Worm (Caenorhabditis elegans) whole organism, L1 larva: ENCODE data around the gene F41H8.2.

Source experiments
- F16B12.6 ChIP-seq: fragments of 150-350 bp; optimal IDR thresholded peaks from 2 replicates; lab custom pipeline; 2014; ENCODE audit warnings: missing biosample characterization, missing genetic modification characterization
- alr-1 ChIP-seq: fragments of 200-800 bp; sonication (Bioruptor generic); optimal IDR thresholded peaks from 2 replicates; lab custom pipeline; 2018; ENCODE audit warnings: borderline replicate concordance, mild to moderate bottlenecking, missing genetic modification characterization, missing compliant biosample characterization
- ceh-82 ChIP-seq, 3 experiments: fragments of 150-350 bp in 1 of 3; sonication (generic microtip) in 2 of 3; optimal IDR thresholded peaks; 2 replicates each; lab custom pipeline; 2014 to 2017; ENCODE audit warnings: missing biosample characterization in 3 of 3, missing genetic modification characterization in 3 of 3
- ces-1 ChIP-seq: fragments of 150-350 bp; optimal IDR thresholded peaks from 2 replicates; lab custom pipeline; 2014; ENCODE audit warnings: missing biosample characterization, missing genetic modification reagents, missing genetic modification characterization
- dsc-1 ChIP-seq: sonication (generic microtip); optimal IDR thresholded peaks from 2 replicates; lab custom pipeline; 2016; ENCODE audit warnings: mild to moderate bottlenecking, missing genetic modification characterization, missing compliant biosample characterization
- efl-1 ChIP-seq, 4 experiments: fragments of 150-350 bp; optimal IDR thresholded peaks in 3 of 4; peaks in 1 of 4; 1 replicate in 1 of 4; 2 replicates in 3 of 4; lab custom pipeline; 2014; ENCODE audit warnings: missing biosample characterization in 2 of 4, missing genetic modification characterization in 2 of 4, missing genetic modification reagents in 2 of 4
- elt-2 ChIP-seq: sonication (generic microtip); optimal IDR thresholded peaks from 2 replicates; lab custom pipeline; 2016; ENCODE audit warnings: missing genetic modification characterization, mild to moderate bottlenecking, inconsistent platforms, missing compliant biosample characterization, missing genetic modification reagents
- fkh-10 ChIP-seq: sonication (generic microtip); optimal IDR thresholded peaks from 2 replicates; lab custom pipeline; 2017; ENCODE audit warnings: missing biosample characterization, missing genetic modification reagents, missing genetic modification characterization
- fkh-4 ChIP-seq: sonication (generic microtip); optimal IDR thresholded peaks from 2 replicates; lab custom pipeline; 2016; ENCODE audit warnings: missing compliant biosample characterization, missing genetic modification characterization, borderline replicate concordance
- grh-1 ChIP-seq: fragments of 200-800 bp; sonication (Bioruptor generic); IDR thresholded peaks from 2 replicates; pipeline ENCODE4 v1.3.6; 2022; ENCODE audit warnings: missing genetic modification reagents, missing genetic modification characterization, missing compliant biosample characterization
- hlh-17 ChIP-seq: fragments of 200-800 bp; sonication (Bioruptor generic); optimal IDR thresholded peaks from 2 replicates; lab custom pipeline; 2018; ENCODE audit warnings: missing genetic modification characterization, mild to moderate bottlenecking, missing compliant biosample characterization, moderate library complexity, borderline replicate concordance
- isw-1 ChIP-seq: fragments of 200-800 bp; sonication (Bioruptor generic); IDR thresholded peaks from 2 replicates; pipeline ENCODE4 v1.3.6; 2022; ENCODE audit warnings: missing genetic modification characterization, missing compliant biosample characterization
- lin-13 ChIP-seq: fragments of 150-350 bp; optimal IDR thresholded peaks from 2 replicates; lab custom pipeline; 2014; ENCODE audit warnings: missing biosample characterization, missing genetic modification reagents, missing genetic modification characterization
- lin-14 ChIP-seq: fragments of 200-800 bp; sonication (Bioruptor generic); optimal IDR thresholded peaks from 2 replicates; lab custom pipeline; 2018; ENCODE audit warnings: mild to moderate bottlenecking, missing genetic modification characterization, moderate library complexity, missing compliant biosample characterization
- lin-15B ChIP-seq: fragments of 150-350 bp; sonication (generic microtip); optimal IDR thresholded peaks from 3 replicates; lab custom pipeline; 2014; ENCODE audit warnings: missing biosample characterization, missing genetic modification characterization
- lin-35 ChIP-seq, 2 experiments: fragments of 150-350 bp; optimal IDR thresholded peaks; 2 replicates each; lab custom pipeline; 2014; ENCODE audit warnings: missing biosample characterization in 2 of 2, missing genetic modification characterization in 2 of 2, missing genetic modification reagents in 2 of 2
- lir-3 ChIP-seq: sonication (generic microtip); optimal IDR thresholded peaks from 2 replicates; lab custom pipeline; 2016; ENCODE audit warnings: mild to moderate bottlenecking, missing genetic modification characterization, moderate library complexity, missing compliant biosample characterization; ENCODE audit not compliant: poor library complexity
- mab-9 ChIP-seq: fragments of 200-800 bp; sonication (Bioruptor generic); IDR thresholded peaks from 2 replicates; pipeline ENCODE4 v1.3.6; 2022; ENCODE audit warnings: missing genetic modification reagents, missing genetic modification characterization, missing compliant biosample characterization
- mep-1 ChIP-seq: fragments of 150-350 bp; optimal IDR thresholded peaks from 2 replicates; lab custom pipeline; 2014; ENCODE audit warnings: missing biosample characterization, missing genetic modification characterization
- nhr-11 ChIP-seq: fragments of 150-350 bp; optimal IDR thresholded peaks from 2 replicates; lab custom pipeline; 2014; ENCODE audit warnings: missing biosample characterization, missing genetic modification characterization
- nhr-12 ChIP-seq: sonication (generic microtip); optimal IDR thresholded peaks from 2 replicates; lab custom pipeline; 2017; ENCODE audit warnings: missing biosample characterization, missing genetic modification characterization
- nhr-20 ChIP-seq: sonication (generic microtip); optimal IDR thresholded peaks from 2 replicates; lab custom pipeline; 2016; ENCODE audit warnings: mild to moderate bottlenecking, missing genetic modification characterization, missing compliant biosample characterization
- nhr-237 ChIP-seq: fragments of 150-350 bp; optimal IDR thresholded peaks from 2 replicates; lab custom pipeline; 2014; ENCODE audit warnings: missing biosample characterization, missing genetic modification characterization
- nhr-47 ChIP-seq: sonication (generic microtip); optimal IDR thresholded peaks from 2 replicates; lab custom pipeline; 2016; ENCODE audit warnings: mild to moderate bottlenecking, missing genetic modification characterization, moderate library complexity, missing compliant biosample characterization
- nhr-77 ChIP-seq: fragments of 150-350 bp; optimal IDR thresholded peaks from 2 replicates; lab custom pipeline; 2014; ENCODE audit warnings: missing biosample characterization, missing genetic modification characterization
- nhr-84 ChIP-seq: sonication (generic microtip); optimal IDR thresholded peaks from 2 replicates; lab custom pipeline; 2017; ENCODE audit warnings: missing biosample characterization, missing genetic modification characterization
- nhr-85 ChIP-seq: sonication (generic microtip); peaks from one replicate; lab custom pipeline; 2016; ENCODE audit warnings: missing genetic modification characterization, inconsistent platforms, missing compliant biosample characterization
- nhr-90 ChIP-seq: sonication (generic microtip); optimal IDR thresholded peaks from 2 replicates; lab custom pipeline; 2016; ENCODE audit warnings: mild to moderate bottlenecking, missing genetic modification characterization, missing compliant biosample characterization; ENCODE audit not compliant: poor library complexity
- pag-3 ChIP-seq: sonication (generic microtip); optimal IDR thresholded peaks from 2 replicates; lab custom pipeline; 2017; ENCODE audit warnings: missing genetic modification characterization, mild to moderate bottlenecking, missing compliant biosample characterization, antibody characterized with exemption, borderline replicate concordance; ENCODE audit not compliant: insufficient read depth
- pax-3 ChIP-seq: fragments of 200-800 bp; sonication (Bioruptor generic); optimal IDR thresholded peaks from 2 replicates; lab custom pipeline; 2018; ENCODE audit warnings: mild to moderate bottlenecking, missing genetic modification characterization, moderate library complexity, missing compliant biosample characterization
- rnt-1 ChIP-seq: sonication (generic microtip); optimal IDR thresholded peaks from 2 replicates; lab custom pipeline; 2016; ENCODE audit warnings: mild to moderate bottlenecking, missing genetic modification characterization, moderate library complexity, missing compliant biosample characterization
- skn-1 ChIP-seq: fragments of 150-350 bp; optimal IDR thresholded peaks from 2 replicates; lab custom pipeline; 2014; ENCODE audit warnings: missing biosample characterization, missing genetic modification characterization
- snu-23 ChIP-seq: sonication (generic microtip); optimal IDR thresholded peaks from 2 replicates; lab custom pipeline; 2016; ENCODE audit warnings: missing genetic modification characterization, missing compliant biosample characterization
- sup-37 ChIP-seq: fragments of 200-800 bp; sonication (Bioruptor generic); optimal IDR thresholded peaks from 2 replicates; lab custom pipeline; 2018; ENCODE audit warnings: mild to moderate bottlenecking, missing genetic modification characterization, missing compliant biosample characterization
- swsn-7 ChIP-seq: sonication (generic microtip); optimal IDR thresholded peaks from 2 replicates; lab custom pipeline; 2016; ENCODE audit warnings: missing genetic modification characterization, missing compliant biosample characterization
- unc-62 ChIP-seq: fragments of 150-350 bp; optimal IDR thresholded peaks from 2 replicates; lab custom pipeline; 2014; ENCODE audit warnings: missing biosample characterization, missing genetic modification reagents, missing genetic modification characterization
- xbp-1 ChIP-seq: sonication (generic microtip); optimal IDR thresholded peaks from 2 replicates; lab custom pipeline; 2016; ENCODE audit warnings: missing genetic modification characterization, missing compliant biosample characterization

F41H8.2 gene

ce11 chrV:803472-803871, 22.7 kb upstream of the F41H8.2 start:
- no peak for TF ChIP-seq nhr-84 (tag; lab: Kevin White, UChicago)
- no peak for TF ChIP-seq lin-15B (tag; lab: Kevin White, UChicago)
- TF ChIP-seq nhr-90 (tag; lab: Kevin White, UChicago) = no peak
- no peak for TF ChIP-seq efl-1 (optimal IDR thresholded peaks at IDR 0.05; lab: Kevin White, UChicago)
- TF ChIP-seq efl-1 (GFP tag; optimal IDR thresholded peaks at IDR 0.05 in 1 of 2; lab: Kevin White, UChicago) = no peak
- no peak for TF ChIP-seq mab-9 (GFP tag; lab: Robert Waterston, UW)

ce11 chrV:804485-804884, 21.7 kb upstream of the F41H8.2 start, which contains the start of gene nhr-270:
TSS of gene nhr-270 (minus strand) at chrV:804741.
- TF ChIP-seq nhr-85 (tag; lab: Kevin White, UChicago) (peak; percentile 41), lin-14 (peak; percentile 32), mep-1 (no peak)

- no peak for TF ChIP-seq pag-3 (tag; lab: Kevin White, UChicago)
- TF ChIP-seq nhr-77 = no peak
- no peak for TF ChIP-seq lin-13 (GFP tag; lab: Kevin White, UChicago)
- no peak for TF ChIP-seq nhr-47
- no peak for TF ChIP-seq nhr-84 (tag; lab: Kevin White, UChicago)
- TF ChIP-seq ces-1 (GFP tag; lab: Kevin White, UChicago) = no peak
- TF ChIP-seq nhr-12 (tag; lab: Kevin White, UChicago) = no peak
- no peak for TF ChIP-seq rnt-1 (tag; lab: Kevin White, UChicago)
- no peak for TF ChIP-seq sup-37 (GFP tag; lab: Kevin White, UChicago)
- no peak for TF ChIP-seq snu-23 (GFP tag; lab: Kevin White, UChicago)
- TF ChIP-seq nhr-85 (tag; lab: Kevin White, UChicago) = no peak
- no peak for TF ChIP-seq alr-1
- TF ChIP-seq nhr-20 = no peak
- TF ChIP-seq F16B12.6 (tag; lab: Kevin White, UChicago) = no peak
- TF ChIP-seq, all 84 proteins: peak for 0
Observed at ce11 chrV:808260-808659, 17.9 kb upstream of the F41H8.2 start.

ce11 chrV:810281-810862, 15.8 kb upstream of the F41H8.2 start, which contains the start of gene R13D11.4:
TSS of gene R13D11.4 (plus strand) at chrV:810812.
- peak in 1 of 3 experiments; percentile 39 for TF ChIP-seq ceh-82 (tag; optimal IDR thresholded peaks at IDR 0.05; lab: Kevin White, UChicago)
- peak; percentile 12 for TF ChIP-seq ces-1 (GFP tag; lab: Kevin White, UChicago)
- TF ChIP-seq nhr-12 (tag; lab: Kevin White, UChicago) = no peak
- TF ChIP-seq elt-2 (tag; lab: Kevin White, UChicago) = no peak
- peak in 1 of 2 experiments; percentile 2 for TF ChIP-seq efl-1 (optimal IDR thresholded peaks at IDR 0.05; lab: Kevin White, UChicago)
- TF ChIP-seq efl-1 (GFP tag; optimal IDR thresholded peaks at IDR 0.05 in 1 of 2; lab: Kevin White, UChicago) = peak in 1 of 2 experiments; percentile 84
- no peak for TF ChIP-seq xbp-1 (tag; lab: Kevin White, UChicago)
- TF ChIP-seq hlh-17 (GFP tag; lab: Kevin White, UChicago) = no peak
- TF ChIP-seq fkh-4 (tag; lab: Kevin White, UChicago) = no peak
- no peak for TF ChIP-seq nhr-11 (tag; lab: Kevin White, UChicago)
- TF ChIP-seq nhr-237 (tag; lab: Kevin White, UChicago) = no peak
- peak; percentile 32 for TF ChIP-seq nhr-20
- no peak for TF ChIP-seq unc-62 (GFP tag; lab: Kevin White, UChicago)
- TF ChIP-seq fkh-10 (GFP tag; lab: Kevin White, UChicago) = peak; percentile 39
- no peak for TF ChIP-seq nhr-85 (tag; lab: Kevin White, UChicago)
- TF ChIP-seq lir-3 (tag; lab: Kevin White, UChicago) = no peak
- TF ChIP-seq snu-23 (GFP tag; lab: Kevin White, UChicago) = peak; percentile 28
- TF ChIP-seq nhr-77 = no peak
- peak; percentile 46 for TF ChIP-seq dsc-1
- peak; percentile 8 for TF ChIP-seq skn-1
- no peak for TF ChIP-seq nhr-90 (tag; lab: Kevin White, UChicago)
- TF ChIP-seq lin-35 (GFP tag; optimal IDR thresholded peaks at IDR 0.05; lab: Kevin White, UChicago) = no peak
- peak; percentile 16 for TF ChIP-seq swsn-7
- TF ChIP-seq pax-3 = no peak
- TF ChIP-seq isw-1 (GFP tag; lab: Robert Waterston, UW) = no peak
- no peak for TF ChIP-seq grh-1 (GFP tag; lab: Robert Waterston, UW)
- TF ChIP-seq, all 84 proteins: peak for 9
